Worm (Caenorhabditis elegans) whole organism, late embryonic: ENCODE measurements around the gene Y67A10A.2.

Experiments
- C38D4.7 ChIP-seq: fragments of 200-800 bp; sonication (Bioruptor generic); optimal IDR thresholded peaks from 2 replicates; lab custom pipeline; 2018; ENCODE audit warnings: mild to moderate bottlenecking, missing genetic modification characterization, moderate library complexity, missing compliant biosample characterization
- K09A11.1 ChIP-seq: sonication (generic microtip); optimal IDR thresholded peaks from 2 replicates; lab custom pipeline; 2017; ENCODE audit warnings: antibody characterized with exemption, mild to moderate bottlenecking, missing genetic modification characterization, missing compliant biosample characterization; ENCODE audit not compliant: insufficient read depth
- Y22D7AL.16 ChIP-seq: sonication (generic microtip); optimal IDR thresholded peaks from 2 replicates; lab custom pipeline; 2016; ENCODE audit warnings: missing genetic modification characterization, missing compliant biosample characterization
- ahr-1 ChIP-seq: sonication (generic microtip); optimal IDR thresholded peaks from 2 replicates; lab custom pipeline; 2016; ENCODE audit warnings: missing genetic modification characterization, missing compliant biosample characterization
- ama-1 ChIP-seq: fragments of 150-350 bp; optimal IDR thresholded peaks from 2 replicates; lab custom pipeline; 2014
- ceh-19 ChIP-seq: fragments of 200-800 bp; sonication (Bioruptor generic); optimal IDR thresholded peaks from 2 replicates; lab custom pipeline; 2018; ENCODE audit warnings: mild to moderate bottlenecking, missing genetic modification characterization, missing compliant biosample characterization
- ceh-2 ChIP-seq: sonication (generic microtip); optimal IDR thresholded peaks from 2 replicates; lab custom pipeline; 2016; ENCODE audit warnings: missing genotype, missing genetic modification characterization, missing compliant biosample characterization
- ceh-22 ChIP-seq: sonication (generic microtip); optimal IDR thresholded peaks from 2 replicates; lab custom pipeline; 2017; ENCODE audit warnings: missing biosample characterization, missing genetic modification characterization
- ceh-34 ChIP-seq: sonication (generic microtip); optimal IDR thresholded peaks from 2 replicates; lab custom pipeline; 2016; ENCODE audit warnings: mild to moderate bottlenecking, missing genetic modification characterization, missing compliant biosample characterization
- che-1 ChIP-seq: sonication (generic microtip); optimal IDR thresholded peaks from 2 replicates; lab custom pipeline; 2016; ENCODE audit warnings: mild to moderate bottlenecking, missing genetic modification characterization, missing compliant biosample characterization
- dve-1 ChIP-seq: sonication (generic microtip); optimal IDR thresholded peaks from 2 replicates; lab custom pipeline; 2017; ENCODE audit warnings: antibody characterized with exemption, mild to moderate bottlenecking, missing genetic modification characterization, missing compliant biosample characterization
- fax-1 ChIP-seq: sonication (generic microtip); optimal IDR thresholded peaks from 2 replicates; lab custom pipeline; 2016; ENCODE audit warnings: missing genotype, missing genetic modification characterization, missing compliant biosample characterization
- fkh-10 ChIP-seq: fragments of 150-350 bp; optimal IDR thresholded peaks from 2 replicates; lab custom pipeline; 2014; ENCODE audit warnings: missing biosample characterization, missing genetic modification reagents, missing genetic modification characterization
- gmeb-2 ChIP-seq: sonication (generic microtip); optimal IDR thresholded peaks from 2 replicates; lab custom pipeline; 2016; ENCODE audit warnings: missing genetic modification characterization, inconsistent platforms, missing compliant biosample characterization
- hlh-13 ChIP-seq: fragments of 200-800 bp; sonication (Bioruptor generic); optimal IDR thresholded peaks from 2 replicates; lab custom pipeline; 2018; ENCODE audit warnings: mild to moderate bottlenecking, missing genetic modification characterization, missing compliant biosample characterization
- hlh-15 ChIP-seq: sonication (generic microtip); optimal IDR thresholded peaks from 2 replicates; lab custom pipeline; 2016; ENCODE audit warnings: missing genetic modification characterization, missing compliant biosample characterization
- hlh-8 ChIP-seq: sonication (generic microtip); optimal IDR thresholded peaks from 2 replicates; lab custom pipeline; 2016; ENCODE audit warnings: missing genotype, missing genetic modification characterization, missing compliant biosample characterization
- madf-2 ChIP-seq: sonication (generic microtip); optimal IDR thresholded peaks from 2 replicates; lab custom pipeline; 2017; ENCODE audit warnings: missing genetic modification characterization, missing compliant biosample characterization
- mec-3 ChIP-seq: sonication (generic microtip); optimal IDR thresholded peaks from 2 replicates; lab custom pipeline; 2016; ENCODE audit warnings: borderline replicate concordance, missing genetic modification characterization, missing compliant biosample characterization
- nhr-11 ChIP-seq: fragments of 150-350 bp; optimal IDR thresholded peaks from 2 replicates; lab custom pipeline; 2014; ENCODE audit warnings: missing biosample characterization, missing genetic modification characterization
- npax-4 ChIP-seq: sonication (generic microtip); optimal IDR thresholded peaks from 2 replicates; lab custom pipeline; 2016; ENCODE audit warnings: missing genetic modification characterization, missing compliant biosample characterization
- pat-9 ChIP-seq: fragments of 200-800 bp; sonication (Bioruptor generic); optimal IDR thresholded peaks from 2 replicates; lab custom pipeline; 2018; ENCODE audit warnings: mild to moderate bottlenecking, missing genetic modification characterization, moderate library complexity, missing compliant biosample characterization
- pha-2 ChIP-seq: sonication (generic microtip); optimal IDR thresholded peaks from 2 replicates; lab custom pipeline; 2017; ENCODE audit warnings: mild to moderate bottlenecking, missing genetic modification characterization, missing compliant biosample characterization
- pha-4 ChIP-seq: fragments of 150-350 bp; optimal IDR thresholded peaks from 2 replicates; lab custom pipeline; 2018; ENCODE audit warnings: missing biosample characterization, missing genetic modification reagents, missing genetic modification characterization
- sdc-2 ChIP-seq: sonication (generic microtip); optimal IDR thresholded peaks from 2 replicates; lab custom pipeline; 2016; ENCODE audit warnings: missing genotype, missing genetic modification characterization, missing compliant biosample characterization
- syd-9 ChIP-seq: sonication (generic microtip); optimal IDR thresholded peaks from 2 replicates; lab custom pipeline; 2016; ENCODE audit warnings: mild to moderate bottlenecking, missing genetic modification characterization, moderate library complexity, missing compliant biosample characterization
- ttx-3 ChIP-seq: sonication (generic microtip); optimal IDR thresholded peaks from 2 replicates; lab custom pipeline; 2016; ENCODE audit warnings: missing genetic modification reagents, missing genetic modification characterization, missing compliant biosample characterization
- unc-55 ChIP-seq: sonication (generic microtip); optimal IDR thresholded peaks from 2 replicates; lab custom pipeline; 2017; ENCODE audit warnings: missing biosample characterization, missing genetic modification reagents, missing genetic modification characterization

Y67A10A.2 gene

ce11 chrIV:14337757-14338156, at the start of gene Y67A10A.2:
Gene Y67A10A.2, plus strand, starts transcription at chrIV:14338057.
- TF ChIP-seq sdc-2 (tag; lab: Kevin White, UChicago), result no peak
- TF ChIP-seq nhr-11 (tag; lab: Kevin White, UChicago), result no peak
- no peak for TF ChIP-seq dve-1 (tag; lab: Kevin White, UChicago)

DNA sequence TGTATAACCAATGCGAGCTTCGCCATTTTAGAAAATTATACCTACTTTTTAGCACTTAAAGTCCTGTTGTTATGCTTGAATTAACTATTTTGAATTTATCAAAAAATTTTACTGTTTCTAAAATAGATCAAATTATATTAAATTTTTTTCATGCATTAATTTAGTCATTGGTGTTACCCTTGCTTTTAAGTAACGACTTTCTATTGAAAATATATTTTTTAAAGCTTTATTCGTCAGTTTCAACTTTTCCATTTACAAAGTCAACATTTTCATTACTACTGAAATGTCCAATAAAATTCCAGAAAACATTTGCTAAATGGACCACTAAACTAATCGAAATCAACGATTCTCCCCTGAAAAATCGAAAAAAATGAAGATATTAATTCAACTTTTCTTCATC, 46.3 kb upstream of the Y67A10A.2 start, which contains the start of gene Y64G10A.7:
Y64G10A.7 (plus strand) TSS at position 301 of the 400 bp plus-strand sequence.
- no peak for TF ChIP-seq madf-2 (tag; lab: Kevin White, UChicago)
- TF ChIP-seq ahr-1, result no peak
- no peak for TF ChIP-seq Y22D7AL.16
- no peak for TF ChIP-seq mec-3 (tag; lab: Kevin White, UChicago)
- TF ChIP-seq pat-9 (tag; lab: Kevin White, UChicago), result no peak
- TF ChIP-seq hlh-13 (GFP tag; lab: Kevin White, UChicago), result no peak
- no peak for TF ChIP-seq C38D4.7
- TF ChIP-seq ceh-2 (tag; lab: Kevin White, UChicago), result no peak

DNA sequence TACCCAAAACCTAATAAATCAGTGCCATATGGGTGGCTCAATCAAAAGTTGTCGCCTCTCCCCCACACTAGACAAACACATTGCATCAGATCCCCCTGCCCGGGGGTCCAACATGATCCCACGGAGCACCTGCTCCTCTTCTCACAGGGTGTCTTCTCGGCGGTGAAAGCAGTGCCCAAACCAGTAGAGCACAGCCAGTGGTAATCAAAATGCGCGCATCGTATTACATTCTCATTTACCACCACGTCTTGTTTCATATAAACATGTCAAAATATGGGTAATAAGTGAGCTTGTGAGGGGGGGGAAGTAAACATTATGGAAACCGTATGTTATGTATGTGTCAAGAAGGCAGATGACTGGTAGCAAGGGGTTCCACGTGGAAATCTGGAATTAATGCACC, 42.6 kb upstream of the Y67A10A.2 start:
- TF ChIP-seq hlh-8 (tag; lab: Kevin White, UChicago), result no peak
- TF ChIP-seq ceh-34 (tag; lab: Kevin White, UChicago), result peak; percentile 58
- no peak for TF ChIP-seq ama-1 (lab: Kevin White, UChicago)
- TF ChIP-seq K09A11.1 (tag; lab: Kevin White, UChicago), result no peak
- TF ChIP-seq ceh-19, result peak; percentile 11
- TF ChIP-seq dve-1 (tag; lab: Kevin White, UChicago), result no peak

- TF ChIP-seq ttx-3 (no peak), syd-9 (tag; lab: Kevin White, UChicago) (no peak)
Measured at ce11 chrIV:14297058-14297457, 40.8 kb upstream of the Y67A10A.2 start.

DNA sequence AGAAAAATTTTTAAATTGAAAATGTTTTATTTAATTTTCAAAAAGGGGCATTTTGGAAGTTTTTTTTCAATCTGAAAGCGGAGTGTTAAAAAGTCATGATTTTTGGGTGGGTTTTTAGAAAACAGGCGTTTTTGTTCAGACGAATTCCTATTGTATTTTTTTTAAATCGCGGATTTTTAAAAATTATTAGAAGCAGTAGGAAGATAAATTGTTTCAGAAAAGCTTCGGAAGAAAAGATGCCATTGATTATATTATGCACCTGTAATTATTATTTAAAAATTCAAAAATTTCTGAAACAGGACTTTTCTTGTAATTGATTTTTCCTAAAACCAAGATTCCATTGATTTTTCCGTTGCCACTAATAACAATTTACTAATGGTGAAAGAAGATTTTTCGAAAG, 32.0 kb upstream of the Y67A10A.2 start:
- no peak for TF ChIP-seq Y22D7AL.16
- TF ChIP-seq npax-4 (tag; lab: Kevin White, UChicago), result no peak
- no peak for TF ChIP-seq unc-55 (GFP tag; lab: Kevin White, UChicago)
- no peak for TF ChIP-seq fax-1 (tag; lab: Kevin White, UChicago)
- no peak for TF ChIP-seq fkh-10 (GFP tag; lab: Kevin White, UChicago)
- no peak for TF ChIP-seq hlh-8 (tag; lab: Kevin White, UChicago)
- no peak for TF ChIP-seq dve-1 (tag; lab: Kevin White, UChicago)

ce11 chrIV:14318054-14318453, 19.8 kb upstream of the Y67A10A.2 start:
- TF ChIP-seq hlh-8 (tag; lab: Kevin White, UChicago), result no peak
- no peak for TF ChIP-seq fkh-10 (GFP tag; lab: Kevin White, UChicago)
- TF ChIP-seq sdc-2 (tag; lab: Kevin White, UChicago), result no peak
- no peak for TF ChIP-seq che-1 (tag; lab: Kevin White, UChicago)
- no peak for TF ChIP-seq pha-2 (tag; lab: Kevin White, UChicago)
- TF ChIP-seq gmeb-2 (tag; lab: Kevin White, UChicago), result no peak
- TF ChIP-seq, all 69 proteins: peak for 0

DNA sequence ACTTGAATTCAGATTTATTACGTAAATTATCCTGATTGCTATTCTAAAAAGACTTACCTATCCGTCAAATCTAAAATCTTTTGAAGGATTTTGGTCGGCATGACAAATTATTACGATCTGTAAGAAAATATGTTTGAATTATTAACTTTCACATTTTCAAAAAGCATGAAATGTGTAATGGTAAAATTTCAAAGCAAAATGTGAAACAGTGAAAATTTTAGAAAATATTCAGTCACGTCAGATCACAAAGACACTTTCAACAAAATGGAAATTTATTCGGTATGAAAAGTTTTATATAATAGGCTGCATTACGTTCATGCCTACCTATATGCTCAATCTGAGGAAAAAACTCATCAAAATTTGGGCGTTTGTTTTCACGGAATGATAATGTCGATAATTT, 16.2 kb upstream of the Y67A10A.2 start, which contains the start of gene fbxa-126:
fbxa-126 (minus strand) TSS at position 101 of the 400 bp plus-strand sequence.
- TF ChIP-seq ceh-22 (tag; lab: Kevin White, UChicago), result no peak
- no peak for TF ChIP-seq unc-55 (GFP tag; lab: Kevin White, UChicago)
- TF ChIP-seq hlh-15 (tag; lab: Kevin White, UChicago), result no peak
- TF ChIP-seq pha-4 (tag; lab: Kevin White, UChicago), result no peak
